Worm (Caenorhabditis elegans): ENCODE results near the gene F59A6.11.

DNA sequence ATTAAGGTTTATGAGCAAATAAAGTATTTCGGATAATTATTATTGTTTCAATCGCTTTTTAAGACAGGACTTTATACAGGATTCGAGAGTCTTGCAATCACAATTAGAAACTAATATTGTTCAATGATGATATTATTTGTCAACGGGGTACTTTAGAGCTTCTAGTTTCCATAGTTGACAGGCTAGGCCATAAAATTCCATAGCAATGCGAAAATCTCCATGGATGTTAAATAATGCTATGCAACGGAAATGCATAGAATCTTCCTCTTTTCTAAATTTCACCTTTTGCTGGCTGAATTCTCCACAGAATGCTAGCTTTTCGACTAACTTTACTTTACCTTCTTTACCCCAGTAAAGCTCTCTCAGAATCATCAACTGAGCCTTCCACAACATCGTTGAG lies 9.5 kb upstream of the F59A6.11 start, which contains the start of gene F59A6.3:
- TF ChIP-seq R02D3.7 (tag; optimal IDR thresholded peaks at IDR 0.05) (no peak), ZK546.5 (tag; optimal IDR thresholded peaks at IDR 0.05) (no peak)

Data from whole organism, L3 larva.